Worm (Caenorhabditis elegans) whole organism, young adult: ENCODE measurements around the gene C46A5.6.

Source experiments
- B0035.1 ChIP-seq: sonication (generic microtip); optimal IDR thresholded peaks from 2 replicates; lab custom pipeline; 2016; ENCODE audit warnings: missing genetic modification characterization, mild to moderate bottlenecking, missing compliant biosample characterization, missing genotype, missing genetic modification reagents
- B0336.3 ChIP-seq: fragments of 200-800 bp; sonication (Bioruptor generic); IDR thresholded peaks from 2 replicates; pipeline ENCODE4 v1.3.6; 2022; ENCODE audit warnings: missing genetic modification characterization, missing compliant biosample characterization
- C17E4.6 ChIP-seq: fragments of 200-800 bp; sonication (Bioruptor generic); IDR thresholded peaks from 2 replicates; pipeline ENCODE4 v1.3.6; 2022; ENCODE audit warnings: missing genetic modification reagents, missing genetic modification characterization, missing compliant biosample characterization
- F22D6.2 ChIP-seq: sonication (generic microtip); optimal IDR thresholded peaks from 2 replicates; lab custom pipeline; 2016; ENCODE audit warnings: mild to moderate bottlenecking, missing genetic modification characterization, missing compliant biosample characterization
- F23B12.7 ChIP-seq: sonication (generic microtip); optimal IDR thresholded peaks from 2 replicates; lab custom pipeline; 2017; ENCODE audit warnings: missing genetic modification characterization, mild to moderate bottlenecking, missing compliant biosample characterization, antibody characterized with exemption, moderate library complexity; ENCODE audit not compliant: insufficient read depth
- F39B2.1 ChIP-seq: fragments of 200-800 bp; sonication (Bioruptor generic); IDR thresholded peaks from 2 replicates; pipeline ENCODE4 v1.3.6; 2022; ENCODE audit warnings: missing genetic modification reagents, missing genetic modification characterization, missing compliant biosample characterization
- F52B5.7 ChIP-seq: sonication (generic microtip); optimal IDR thresholded peaks from 2 replicates; lab custom pipeline; 2016; ENCODE audit warnings: mild to moderate bottlenecking, missing genetic modification characterization, missing compliant biosample characterization
- K12H6.12 ChIP-seq: fragments of 200-800 bp; sonication (Bioruptor generic); optimal IDR thresholded peaks from 2 replicates; lab custom pipeline; 2018; ENCODE audit warnings: mild to moderate bottlenecking, missing genetic modification characterization, missing compliant biosample characterization
- T26A5.8 ChIP-seq: sonication (generic microtip); optimal IDR thresholded peaks from 2 replicates; lab custom pipeline; 2016; ENCODE audit warnings: missing genetic modification characterization, missing compliant biosample characterization
- Y53G8AR.9 ChIP-seq: fragments of 200-800 bp; sonication (Bioruptor generic); conservative IDR thresholded peaks from 2 replicates; pipeline ENCODE4 v1.3.6; 2022; ENCODE audit warnings: missing genetic modification reagents, missing genetic modification characterization, missing compliant biosample characterization
- Y79H2A.3 ChIP-seq: fragments of 200-800 bp; sonication (Bioruptor generic); conservative IDR thresholded peaks from 2 replicates; pipeline ENCODE4 v1.3.6; 2022; ENCODE audit warnings: missing genetic modification reagents, missing genetic modification characterization, missing compliant biosample characterization
- Y95B8A.8 ChIP-seq: fragments of 200-800 bp; sonication (Bioruptor generic); IDR thresholded peaks from 2 replicates; pipeline ENCODE4 v1.3.6; 2022; ENCODE audit warnings: missing genetic modification reagents, missing genetic modification characterization, missing compliant biosample characterization
- aptf-3 ChIP-seq: fragments of 200-800 bp; sonication (Bioruptor generic); IDR thresholded peaks from 2 replicates; pipeline ENCODE4 v1.3.6; 2022; ENCODE audit warnings: missing genetic modification characterization, missing compliant biosample characterization
- atf-7 ChIP-seq: sonication (generic microtip); optimal IDR thresholded peaks from 2 replicates; lab custom pipeline; 2017; ENCODE audit warnings: mild to moderate bottlenecking, missing genetic modification characterization, missing compliant biosample characterization
- athp-1 ChIP-seq: sonication (generic microtip); optimal IDR thresholded peaks from 2 replicates; lab custom pipeline; 2017; ENCODE audit warnings: mild to moderate bottlenecking, missing genetic modification characterization, missing compliant biosample characterization
- bed-1 ChIP-seq: fragments of 200-800 bp; sonication (Bioruptor generic); IDR thresholded peaks from 2 replicates; pipeline ENCODE4 v1.3.6; 2022; ENCODE audit warnings: missing genetic modification reagents, missing genetic modification characterization, missing compliant biosample characterization
- ceh-100 ChIP-seq: fragments of 200-800 bp; sonication (Bioruptor generic); IDR thresholded peaks from 2 replicates; pipeline ENCODE4 v1.3.6; 2022; ENCODE audit warnings: missing genetic modification reagents, missing genetic modification characterization, missing compliant biosample characterization
- ceh-27 ChIP-seq: fragments of 200-800 bp; sonication (Bioruptor generic); optimal IDR thresholded peaks from 2 replicates; lab custom pipeline; 2018; ENCODE audit warnings: mild to moderate bottlenecking, missing genetic modification characterization, moderate library complexity, missing compliant biosample characterization
- chd-7 ChIP-seq: sonication (generic microtip); optimal IDR thresholded peaks from 2 replicates; lab custom pipeline; 2016; ENCODE audit warnings: mild to moderate bottlenecking, missing genetic modification characterization, moderate library complexity, missing compliant biosample characterization
- dox-1 ChIP-seq: fragments of 200-800 bp; sonication (Bioruptor generic); IDR thresholded peaks from 2 replicates; pipeline ENCODE4 v1.3.6; 2022; ENCODE audit warnings: missing genetic modification reagents, missing genetic modification characterization, missing compliant biosample characterization
- dpff-1 ChIP-seq: sonication (generic microtip); optimal IDR thresholded peaks from 2 replicates; lab custom pipeline; 2017; ENCODE audit warnings: mild to moderate bottlenecking, missing genetic modification characterization, missing compliant biosample characterization
- efl-1 ChIP-seq: fragments of 150-350 bp; optimal IDR thresholded peaks from 2 replicates; lab custom pipeline; 2014; ENCODE audit warnings: missing biosample characterization, missing genetic modification reagents, missing genetic modification characterization
- egl-44 ChIP-seq: fragments of 200-800 bp; sonication (Bioruptor generic); IDR thresholded peaks from 2 replicates; pipeline ENCODE4 v1.3.6; 2022; ENCODE audit warnings: missing genetic modification reagents, missing genetic modification characterization, missing compliant biosample characterization
- ets-4 ChIP-seq: fragments of 200-800 bp; sonication (Bioruptor generic); optimal IDR thresholded peaks from 2 replicates; lab custom pipeline; 2018; ENCODE audit warnings: mild to moderate bottlenecking, missing genetic modification characterization, missing compliant biosample characterization
- fkh-3 ChIP-seq: sonication (generic microtip); optimal IDR thresholded peaks from 2 replicates; lab custom pipeline; 2016; ENCODE audit warnings: mild to moderate bottlenecking, missing genetic modification characterization, missing compliant biosample characterization
- hlh-12 ChIP-seq: sonication (generic microtip); optimal IDR thresholded peaks from 2 replicates; lab custom pipeline; 2016; ENCODE audit warnings: missing genetic modification characterization, missing compliant biosample characterization
- hlh-26 ChIP-seq: fragments of 200-800 bp; sonication (Bioruptor generic); conservative IDR thresholded peaks from 2 replicates; pipeline ENCODE4 v1.3.6; 2022; ENCODE audit warnings: missing genetic modification reagents, missing genetic modification characterization, missing compliant biosample characterization
- hmg-1.2 ChIP-seq: fragments of 200-800 bp; sonication (Bioruptor generic); IDR thresholded peaks from 2 replicates; pipeline ENCODE4 v1.3.6; 2022; ENCODE audit warnings: missing genetic modification reagents, missing genetic modification characterization, missing compliant biosample characterization
- hmg-20 ChIP-seq: fragments of 200-800 bp; sonication (Bioruptor generic); IDR thresholded peaks from 2 replicates; pipeline ENCODE4 v1.3.6; 2022; ENCODE audit warnings: missing genetic modification reagents, missing genetic modification characterization, missing compliant biosample characterization
- lag-1 ChIP-seq: fragments of 200-800 bp; sonication (Bioruptor generic); IDR thresholded peaks from 2 replicates; pipeline ENCODE4 v1.3.6; 2022; ENCODE audit warnings: missing genetic modification reagents, missing genetic modification characterization, missing compliant biosample characterization
- lin-35 ChIP-seq, 3 experiments: fragments of 150-350 bp in 2 of 3; sonication (generic microtip) in 1 of 3; optimal IDR thresholded peaks; 2 replicates each; lab custom pipeline; 2014 to 2018; ENCODE audit warnings: missing biosample characterization in 3 of 3, missing genetic modification characterization in 3 of 3, missing genetic modification reagents in 3 of 3
- madf-10 ChIP-seq: sonication (generic microtip); optimal IDR thresholded peaks from 2 replicates; lab custom pipeline; 2016; ENCODE audit warnings: mild to moderate bottlenecking, missing genetic modification characterization, missing compliant biosample characterization
- madf-3 ChIP-seq: fragments of 200-800 bp; sonication (Bioruptor generic); IDR thresholded peaks from 2 replicates; pipeline ENCODE4 v1.3.6; 2022; ENCODE audit warnings: missing genetic modification reagents, missing genetic modification characterization, missing compliant biosample characterization
- mcd-1 ChIP-seq: fragments of 200-800 bp; sonication (Bioruptor generic); IDR thresholded peaks from 2 replicates; pipeline ENCODE4 v1.3.6; 2022; ENCODE audit warnings: missing genetic modification reagents, missing genetic modification characterization, missing compliant biosample characterization
- mxl-1 ChIP-seq: sonication (generic microtip); optimal IDR thresholded peaks from 2 replicates; lab custom pipeline; 2016; ENCODE audit warnings: missing genetic modification characterization, missing compliant biosample characterization
- nfya-1 ChIP-seq: sonication (generic microtip); optimal IDR thresholded peaks from 2 replicates; lab custom pipeline; 2017; ENCODE audit warnings: antibody characterized with exemption, missing compliant biosample characterization, missing genetic modification characterization, borderline replicate concordance; ENCODE audit not compliant: insufficient read depth
- nfya-2 ChIP-seq: fragments of 200-800 bp; sonication (Bioruptor generic); IDR thresholded peaks from 2 replicates; pipeline ENCODE4 v1.3.6; 2022; ENCODE audit warnings: missing genetic modification reagents, missing genetic modification characterization, missing compliant biosample characterization
- nhr-120 ChIP-seq: fragments of 200-800 bp; sonication (Bioruptor generic); IDR thresholded peaks from 2 replicates; pipeline ENCODE4 v1.3.6; 2022; ENCODE audit warnings: missing genetic modification characterization, missing compliant biosample characterization
- nhr-27 ChIP-seq: fragments of 200-800 bp; sonication (Bioruptor generic); optimal IDR thresholded peaks from 2 replicates; lab custom pipeline; 2018; ENCODE audit warnings: mild to moderate bottlenecking, missing genetic modification characterization, moderate library complexity, missing compliant biosample characterization
- nhr-90 ChIP-seq: sonication (generic microtip); optimal IDR thresholded peaks from 2 replicates; lab custom pipeline; 2016; ENCODE audit warnings: missing genotype, mild to moderate bottlenecking, missing genetic modification characterization, missing compliant biosample characterization
- pha-4 ChIP-seq: fragments of 150-350 bp; sonication (generic microtip); optimal IDR thresholded peaks from 2 replicates; lab custom pipeline; 2014; ENCODE audit warnings: missing biosample characterization, missing genetic modification reagents, missing genetic modification characterization
- rcor-1 ChIP-seq: fragments of 200-800 bp; sonication (Bioruptor generic); IDR thresholded peaks from 2 replicates; pipeline ENCODE4 v1.3.6; 2022; ENCODE audit warnings: missing genetic modification reagents, missing genetic modification characterization, missing compliant biosample characterization
- snpc-1.1 ChIP-seq: sonication (generic microtip); optimal IDR thresholded peaks from 2 replicates; lab custom pipeline; 2017; ENCODE audit warnings: missing genetic modification characterization, mild to moderate bottlenecking, missing compliant biosample characterization, antibody characterized with exemption, moderate library complexity, missing genotype, missing genetic modification reagents; ENCODE audit not compliant: insufficient read depth
- snpc-1.3 ChIP-seq: sonication (generic microtip); optimal IDR thresholded peaks from 2 replicates; lab custom pipeline; 2017; ENCODE audit warnings: missing genetic modification characterization, mild to moderate bottlenecking, missing compliant biosample characterization, antibody characterized with exemption, moderate library complexity, missing genotype, missing genetic modification reagents; ENCODE audit not compliant: insufficient read depth
- tbp1 ChIP-seq: fragments of 200-800 bp; sonication (Bioruptor generic); optimal IDR thresholded peaks from 2 replicates; lab custom pipeline; 2018; ENCODE audit warnings: mild to moderate bottlenecking, missing genetic modification characterization, missing compliant biosample characterization
- tbx-9 ChIP-seq: sonication (generic microtip); optimal IDR thresholded peaks from 2 replicates; lab custom pipeline; 2016; ENCODE audit warnings: borderline replicate concordance, missing genetic modification characterization, inconsistent platforms, missing compliant biosample characterization
- unc-130 ChIP-seq: sonication (generic microtip); optimal IDR thresholded peaks from 2 replicates; lab custom pipeline; 2016; ENCODE audit warnings: missing genetic modification reagents, missing genetic modification characterization, missing compliant biosample characterization
- zim-3 ChIP-seq: sonication (generic microtip); optimal IDR thresholded peaks from 2 replicates; lab custom pipeline; 2017; ENCODE audit warnings: mild to moderate bottlenecking, missing genetic modification characterization, moderate library complexity, missing compliant biosample characterization
- ztf-18 ChIP-seq: sonication (generic microtip); optimal IDR thresholded peaks from 2 replicates; lab custom pipeline; 2016; ENCODE audit warnings: missing genotype, mild to moderate bottlenecking, missing genetic modification characterization, missing compliant biosample characterization
- ztf-22 ChIP-seq: fragments of 200-800 bp; sonication (Bioruptor generic); optimal IDR thresholded peaks from 2 replicates; lab custom pipeline; 2018; ENCODE audit warnings: mild to moderate bottlenecking, missing genetic modification characterization, moderate library complexity, missing compliant biosample characterization

C46A5.6 gene

ce11 chrIV:7782292-7782691 is 18.6 kb upstream of the C46A5.6 start, which contains the start of gene sec-10:
sec-10 (minus strand) TSS chrIV:7782499.
- TF ChIP-seq bed-1 (GFP tag; lab: Robert Waterston, UW) (no peak), madf-3 (GFP tag; lab: Robert Waterston, UW) (0 out of 2 replicates have a peak, but pooled peaks have one; percentile 40), efl-1 (GFP tag; lab: Kevin White, UChicago) (no peak), ztf-18 (tag; lab: Kevin White, UChicago) (no peak), Y53G8AR.9 (GFP tag; lab: Robert Waterston, UW) (peak; percentile 87), lin-35 (GFP tag; optimal IDR thresholded peaks at IDR 0.05; lab: Kevin White, UChicago) (no peak), K12H6.12 (tag; lab: Kevin White, UChicago) (no peak), pha-4 (no peak), aptf-3 (GFP tag; lab: Robert Waterston, UW) (no peak), ets-4 (no peak), F23B12.7 (no peak), ceh-100 (GFP tag; lab: Robert Waterston, UW) (no peak), atf-7 (tag; lab: Kevin White, UChicago) (peak; percentile 16), hlh-26 (GFP tag; lab: Robert Waterston, UW) (no peak), fkh-3 (tag; lab: Kevin White, UChicago) (no peak), tbp1 (GFP tag; lab: Kevin White, UChicago) (peak; percentile 19), snpc-1.1 (no peak), hmg-1.2 (GFP tag; lab: Robert Waterston, UW) (no peak), C17E4.6 (no peak), F39B2.1 (GFP tag; lab: Robert Waterston, UW) (no peak), snpc-1.3 (tag; lab: Kevin White, UChicago) (no peak), Y79H2A.3 (GFP tag; lab: Robert Waterston, UW) (no peak), ztf-22 (GFP tag; lab: Kevin White, UChicago) (no peak), athp-1 (peak; percentile 73), egl-44 (no peak), madf-10 (tag; lab: Kevin White, UChicago) (no peak), B0035.1 (no peak), dox-1 (no peak), tbx-9 (no peak), ceh-27 (GFP tag; lab: Kevin White, UChicago) (no peak), zim-3 (no peak), F52B5.7 (tag; lab: Kevin White, UChicago) (no peak), nfya-2 (GFP tag; lab: Robert Waterston, UW) (no peak), B0336.3 (peak; percentile 72; the same call in 1 of the 2 replicates), unc-130 (GFP tag; lab: Kevin White, UChicago) (no peak), nhr-90 (tag; lab: Kevin White, UChicago) (no peak), chd-7 (tag; lab: Kevin White, UChicago) (no peak), hmg-20 (no peak), nhr-120 (GFP tag; lab: Robert Waterston, UW) (no peak), nfya-1 (tag; lab: Kevin White, UChicago) (no peak), nhr-27 (tag; lab: Kevin White, UChicago) (no peak), mxl-1 (tag; lab: Kevin White, UChicago) (no peak), mcd-1 (GFP tag; lab: Robert Waterston, UW) (peak; percentile 35; the same call in 1 of the 2 replicates), Y95B8A.8 (GFP tag; lab: Robert Waterston, UW) (no peak), hlh-12 (tag; lab: Kevin White, UChicago) (no peak), dpff-1 (no peak), lag-1 (GFP tag; lab: Robert Waterston, UW) (no peak), T26A5.8 (no peak), rcor-1 (GFP tag; lab: Robert Waterston, UW) (no peak), F22D6.2 (tag; lab: Kevin White, UChicago) (no peak)
